Worm (Caenorhabditis elegans): ENCODE measurements around the gene ceh-18.

ceh-18 gene

ce11 chrX:3829605-3830004 lies 28.0 kb downstream of the ceh-18 start:
- TF ChIP-seq cebp-1 (GFP tag; IDR thresholded peaks at IDR 0.05) = no peak
- TF ChIP-seq cebp-1 (tag; optimal IDR thresholded peaks at IDR 0.05) = peak; percentile 20
- TF ChIP-seq tbp1 (GFP tag; optimal IDR thresholded peaks at IDR 0.05) = peak; percentile 10
- no peak for TF ChIP-seq ceh-100 (GFP tag; IDR thresholded peaks at IDR 0.05)
- no peak for TF ChIP-seq athp-1 (tag; optimal IDR thresholded peaks at IDR 0.05)
- TF ChIP-seq ets-4 (GFP tag; optimal IDR thresholded peaks at IDR 0.05) = peak; percentile 9
- peak in 1 of 2 experiments; percentile 55 for TF ChIP-seq let-607 (tag; optimal IDR thresholded peaks at IDR 0.05)
- TF ChIP-seq Y79H2A.3 (GFP tag; conservative IDR thresholded peaks at IDR 0.05) = no peak
- TF ChIP-seq mxl-1 (tag; optimal IDR thresholded peaks at IDR 0.05) = no peak
- no peak for TF ChIP-seq Y56A3A.18 (GFP tag; IDR thresholded peaks at IDR 0.05)
- TF ChIP-seq nhr-80 (tag; optimal IDR thresholded peaks at IDR 0.05) = peak; percentile 90
- TF ChIP-seq nhr-120 (GFP tag; IDR thresholded peaks at IDR 0.05) = no peak
- TF ChIP-seq nfya-2 (GFP tag; IDR thresholded peaks at IDR 0.05) = no peak
- TF ChIP-seq lin-54 (GFP tag; optimal IDR thresholded peaks at IDR 0.05) = no peak
- no peak for TF ChIP-seq nhr-179 (tag; optimal IDR thresholded peaks at IDR 0.05)
- TF ChIP-seq pha-4 (tag; optimal IDR thresholded peaks at IDR 0.05) = peak; percentile 34
- TF ChIP-seq lin-40 (tag; optimal IDR thresholded peaks at IDR 0.05) = peak; percentile 7
- no peak for TF ChIP-seq B0261.1 (tag; optimal IDR thresholded peaks at IDR 0.05)
- no peak for TF ChIP-seq unc-130 (GFP tag; optimal IDR thresholded peaks at IDR 0.05)
- TF ChIP-seq mel-28 (tag; optimal IDR thresholded peaks at IDR 0.05; ENCODE audit: borderline replicate concordance) = no peak
- no peak for TF ChIP-seq nfyb-1 (GFP tag; IDR thresholded peaks at IDR 0.05)
- TF ChIP-seq F33H1.4 (GFP tag; IDR thresholded peaks at IDR 0.05) = no peak
- TF ChIP-seq dox-1 (GFP tag; IDR thresholded peaks at IDR 0.05) = 0 out of 2 replicates have a peak, but pooled peaks have one; percentile 16
- TF ChIP-seq lag-1 (GFP tag; IDR thresholded peaks at IDR 0.05) = no peak
- no peak for TF ChIP-seq egl-44 (GFP tag; IDR thresholded peaks at IDR 0.05)
- no peak for TF ChIP-seq rec-8 (tag; optimal IDR thresholded peaks at IDR 0.05)
- no peak for TF ChIP-seq ceh-91 (GFP tag; IDR thresholded peaks at IDR 0.05)
- TF ChIP-seq sdz-38 (tag; optimal IDR thresholded peaks at IDR 0.05) = no peak
- TF ChIP-seq F49E8.2 (tag; optimal IDR thresholded peaks at IDR 0.05; ENCODE audit: insufficient read depth) = no peak
- no peak for TF ChIP-seq lsl-1 (GFP tag; optimal IDR thresholded peaks at IDR 0.05)
- no peak for TF ChIP-seq hmg-1.2 (GFP tag; IDR thresholded peaks at IDR 0.05)
- no peak for TF ChIP-seq pbrm-1 (GFP tag; IDR thresholded peaks at IDR 0.05)
- TF ChIP-seq ztf-6 (GFP tag; IDR thresholded peaks at IDR 0.05) = no peak

ce11 chrX:3828598-3829204 lies 28.9 kb downstream of the ceh-18 start:
- TF ChIP-seq rcor-1 (GFP tag; IDR thresholded peaks at IDR 0.05) = no peak
- TF ChIP-seq T26A5.8 (tag; optimal IDR thresholded peaks at IDR 0.05) = no peak
- no peak for TF ChIP-seq ZK185.1 (tag; optimal IDR thresholded peaks at IDR 0.05; ENCODE audit: poor library complexity, severe bottlenecking)
- TF ChIP-seq ceh-100 (GFP tag; IDR thresholded peaks at IDR 0.05) = no peak
- TF ChIP-seq rpc-1 (optimal IDR thresholded peaks at IDR 0.05) = no peak
- TF ChIP-seq rpc-1 (tag; optimal IDR thresholded peaks at IDR 0.05) = no peak
- TF ChIP-seq lin-26 (GFP tag; IDR thresholded peaks at IDR 0.05) = no peak
- no peak for TF ChIP-seq nhr-27 (tag; optimal IDR thresholded peaks at IDR 0.05)
- no peak for TF ChIP-seq hsf-1 (GFP tag; IDR thresholded peaks at IDR 0.05)
- no peak for TF ChIP-seq aptf-3 (GFP tag; IDR thresholded peaks at IDR 0.05)
- TF ChIP-seq madf-6 (GFP tag; IDR thresholded peaks at IDR 0.05) = no peak
- TF ChIP-seq ztf-6 (GFP tag; IDR thresholded peaks at IDR 0.05) = no peak
- TF ChIP-seq ztf-28 (GFP tag; IDR thresholded peaks at IDR 0.05) = no peak
- no peak for TF ChIP-seq lin-54 (GFP tag; optimal IDR thresholded peaks at IDR 0.05)
- no peak for TF ChIP-seq madf-10 (tag; optimal IDR thresholded peaks at IDR 0.05)
- TF ChIP-seq ekl-4 (GFP tag; IDR thresholded peaks at IDR 0.05) = no peak
- TF ChIP-seq K12H6.12 (tag; optimal IDR thresholded peaks at IDR 0.05) = no peak
